Fruit fly (Drosophila melanogaster) whole organism, adult: ENCODE measurements around the gene Ptpmeg2.

Source experiments
- CG11617 ChIP-seq: fragments of 200-800 bp; sonication (Bioruptor generic); optimal IDR thresholded peaks from 2 replicates; lab custom pipeline; 2017; ENCODE audit warnings: mild to moderate bottlenecking, missing biosample characterization, missing genetic modification reagents, missing genetic modification characterization
- CG12768 ChIP-seq: fragments of 200-800 bp; sonication (Bioruptor generic); optimal IDR thresholded peaks from 2 replicates; lab custom pipeline; 2017; ENCODE audit warnings: missing biosample characterization, missing genetic modification characterization, mild to moderate bottlenecking, moderate library complexity, missing genetic modification reagents
- CG5204 ChIP-seq: fragments of 200-800 bp; sonication (Bioruptor generic); optimal IDR thresholded peaks from 2 replicates; lab custom pipeline; 2016; ENCODE audit warnings: missing biosample characterization, missing genetic modification characterization
- cnc ChIP-seq, 2 experiments: fragments of >200 bp; optimal IDR thresholded peaks; 2 replicates each; lab custom pipeline; 2017

DNA sequence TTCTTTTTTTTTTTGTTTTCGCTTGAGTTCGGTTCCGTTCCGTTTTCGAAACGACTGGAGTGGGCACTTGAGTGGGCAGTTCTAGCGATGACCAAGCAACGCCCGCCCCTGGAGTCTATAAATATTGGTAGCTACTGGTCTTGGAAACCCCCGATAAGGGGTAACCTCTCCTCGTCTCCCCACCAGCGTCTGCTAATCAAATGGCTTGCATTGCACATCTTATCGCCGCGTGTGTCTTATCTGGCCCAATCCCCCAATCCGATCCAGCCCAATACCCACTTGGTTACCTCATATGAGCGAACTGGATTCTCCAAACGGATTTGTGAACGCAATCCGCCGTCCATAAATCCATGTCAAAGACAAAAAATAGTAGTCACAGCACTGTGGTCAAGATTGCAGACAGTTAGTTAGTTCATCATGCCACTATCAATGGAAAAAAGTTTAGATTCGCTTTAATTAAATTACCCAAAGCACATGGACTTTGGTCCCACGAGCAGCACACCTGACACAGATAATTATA lies 3.9 kb upstream of the Ptpmeg2 start, which contains the start of gene CG3106:
- TF ChIP-seq CG11617 (GFP tag; lab: Kevin White, UChicago) (no peak), CG12768 (no peak), cnc (optimal IDR thresholded peaks at IDR 0.05; lab: Kevin White, UChicago) (no peak), CG5204 (GFP tag; lab: Kevin White, UChicago) (no peak)
